Worm (Caenorhabditis elegans) whole organism, L2 larva: ENCODE measurements around the gene smc-3.

ENCODE experiments used
- aly-2 ChIP-seq: fragments of 150-350 bp; optimal IDR thresholded peaks from 2 replicates; lab custom pipeline; 2014; ENCODE audit warnings: missing biosample characterization, missing genetic modification characterization
- egl-27 ChIP-seq: sonication (generic microtip); optimal IDR thresholded peaks from 3 replicates; lab custom pipeline; 2017; ENCODE audit warnings: missing biosample characterization, missing genetic modification reagents, missing genetic modification characterization
- nhr-77 ChIP-seq: fragments of 150-350 bp; optimal IDR thresholded peaks from 2 replicates; lab custom pipeline; 2014; ENCODE audit warnings: missing biosample characterization, missing genetic modification characterization
- peb-1 ChIP-seq: fragments of 150-350 bp; optimal IDR thresholded peaks from 2 replicates; lab custom pipeline; 2014; ENCODE audit warnings: missing biosample characterization, missing genetic modification characterization
- ztf-11 ChIP-seq: sonication (generic microtip); optimal IDR thresholded peaks from 2 replicates; lab custom pipeline; 2017; ENCODE audit warnings: missing biosample characterization, missing genetic modification characterization

DNA sequence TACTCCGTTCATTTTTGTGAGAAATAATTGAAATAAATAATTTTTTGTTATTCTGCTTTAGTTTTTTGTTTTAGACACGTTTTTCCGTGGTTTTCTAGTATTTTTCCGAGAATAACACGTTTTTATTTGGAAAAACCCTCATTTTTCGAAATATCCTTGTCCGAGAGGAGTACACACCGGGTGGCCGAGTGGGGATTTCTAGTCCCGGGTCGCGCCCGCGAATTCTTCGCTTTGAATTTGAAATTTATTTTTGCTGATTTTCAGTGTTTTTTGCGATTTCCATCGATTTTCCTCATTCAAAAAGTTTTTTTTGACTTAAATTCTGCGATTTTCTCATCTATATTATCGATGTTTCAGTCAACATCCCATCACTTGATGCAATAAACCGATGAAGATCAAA, at the start of gene smc-3, which contains the start of the genes gly-9 and mib-1:
- TF ChIP-seq nhr-77 (tag; lab: Kevin White, UChicago) (no peak), ztf-11 (no peak), aly-2 (no peak), peb-1 (no peak), egl-27 (no peak)
